Worm (Caenorhabditis elegans) whole organism, L2 larva: ENCODE data around the gene nhr-10.
A peak's percentile ranks its signal among the peaks of the same experiment; 100 is the strongest.

Experiments
- F13H6.1 ChIP-seq: sonication (generic microtip); optimal IDR thresholded peaks from 2 replicates; lab custom pipeline; 2016; ENCODE audit warnings: missing genetic modification characterization, missing compliant biosample characterization
- R02D3.7 ChIP-seq: fragments of 150-350 bp; optimal IDR thresholded peaks from 2 replicates; lab custom pipeline; 2014; ENCODE audit warnings: missing biosample characterization, missing genetic modification characterization
- Y55F3AM.14 ChIP-seq: fragments of 200-800 bp; sonication (Bioruptor generic); optimal IDR thresholded peaks from 2 replicates; lab custom pipeline; 2018; ENCODE audit warnings: mild to moderate bottlenecking, missing genetic modification characterization, missing compliant biosample characterization
- ZK546.5 ChIP-seq: sonication (generic microtip); optimal IDR thresholded peaks from 2 replicates; lab custom pipeline; 2017; ENCODE audit warnings: missing biosample characterization, missing genetic modification characterization
- alr-1 ChIP-seq: fragments of 150-350 bp; optimal IDR thresholded peaks from 2 replicates; lab custom pipeline; 2014; ENCODE audit warnings: missing biosample characterization, missing genetic modification characterization
- blmp-1 ChIP-seq: sonication (generic microtip); optimal IDR thresholded peaks from 2 replicates; lab custom pipeline; 2017; ENCODE audit warnings: missing genetic modification characterization, mild to moderate bottlenecking, missing compliant biosample characterization, antibody characterized with exemption, moderate library complexity; ENCODE audit not compliant: insufficient read depth
- ceh-82 ChIP-seq: fragments of 150-350 bp; optimal IDR thresholded peaks from 2 replicates; lab custom pipeline; 2014; ENCODE audit warnings: missing biosample characterization, missing genetic modification characterization
- dmd-4 ChIP-seq: sonication (generic microtip); optimal IDR thresholded peaks from 2 replicates; lab custom pipeline; 2017; ENCODE audit warnings: missing biosample characterization, missing genetic modification characterization
- elt-3 ChIP-seq: sonication (generic microtip); optimal IDR thresholded peaks from 2 replicates; lab custom pipeline; 2017; ENCODE audit warnings: missing biosample characterization, missing genetic modification characterization
- fos-1 ChIP-seq: fragments of 150-350 bp; optimal IDR thresholded peaks from 2 replicates; lab custom pipeline; 2014; ENCODE audit warnings: missing biosample characterization, missing genetic modification characterization
- gmeb-1 ChIP-seq: fragments of 150-350 bp; optimal IDR thresholded peaks from 2 replicates; lab custom pipeline; 2014; ENCODE audit warnings: missing biosample characterization, missing genetic modification characterization
- lin-11 ChIP-seq: fragments of 150-350 bp; sonication (generic microtip); optimal IDR thresholded peaks from 2 replicates; lab custom pipeline; 2014; ENCODE audit warnings: missing biosample characterization, missing genetic modification characterization, inconsistent platforms, mixed read lengths
- lin-13 ChIP-seq: fragments of 150-350 bp; optimal IDR thresholded peaks from 2 replicates; lab custom pipeline; 2014; ENCODE audit warnings: missing biosample characterization, missing genetic modification reagents, missing genetic modification characterization
- lin-39 ChIP-seq: fragments of 150-350 bp; optimal IDR thresholded peaks from 2 replicates; lab custom pipeline; 2014; ENCODE audit warnings: missing biosample characterization, missing genetic modification reagents, missing genetic modification characterization
- lsy-2 ChIP-seq, 2 experiments: fragments of 150-350 bp in 1 of 2; sonication (generic microtip) in 1 of 2; optimal IDR thresholded peaks; 2 replicates each; lab custom pipeline; 2014 to 2017; ENCODE audit warnings: missing biosample characterization in 2 of 2, missing genetic modification characterization in 2 of 2
- mab-5 ChIP-seq: fragments of 150-350 bp; optimal IDR thresholded peaks from 2 replicates; lab custom pipeline; 2014; ENCODE audit warnings: missing biosample characterization, missing genetic modification characterization
- mbf-1 ChIP-seq: sonication (generic microtip); optimal IDR thresholded peaks from 2 replicates; lab custom pipeline; 2017; ENCODE audit warnings: missing biosample characterization, missing genetic modification characterization
- mdl-1 ChIP-seq, 2 experiments: fragments of 150-350 bp in 1 of 2; sonication (generic microtip) in 1 of 2; optimal IDR thresholded peaks; 2 replicates each; lab custom pipeline; 2017; ENCODE audit warnings: missing biosample characterization in 2 of 2, missing genetic modification characterization in 2 of 2
- nhr-10 ChIP-seq: sonication (generic microtip); optimal IDR thresholded peaks from 2 replicates; lab custom pipeline; 2017; ENCODE audit warnings: missing biosample characterization, missing genetic modification characterization
- nhr-12 ChIP-seq: fragments of 150-350 bp; optimal IDR thresholded peaks from 2 replicates; lab custom pipeline; 2014; ENCODE audit warnings: missing biosample characterization, missing genetic modification characterization
- nhr-129 ChIP-seq: fragments of 150-350 bp; optimal IDR thresholded peaks from 2 replicates; lab custom pipeline; 2014; ENCODE audit warnings: missing biosample characterization, missing genetic modification characterization
- nhr-21 ChIP-seq: fragments of 150-350 bp; optimal IDR thresholded peaks from 2 replicates; lab custom pipeline; 2014; ENCODE audit warnings: missing biosample characterization, missing genetic modification characterization
- nhr-23 ChIP-seq: fragments of 150-350 bp; optimal IDR thresholded peaks from 2 replicates; lab custom pipeline; 2014; ENCODE audit warnings: missing biosample characterization, missing genetic modification reagents, missing genetic modification characterization
- nhr-237 ChIP-seq: fragments of 150-350 bp; optimal IDR thresholded peaks from 2 replicates; lab custom pipeline; 2014; ENCODE audit warnings: missing biosample characterization, missing genetic modification characterization
- nhr-25 ChIP-seq: fragments of 150-350 bp; sonication (generic microtip); optimal IDR thresholded peaks from 3 replicates; lab custom pipeline; 2014; ENCODE audit warnings: missing biosample characterization, missing genetic modification characterization
- nhr-6 ChIP-seq: fragments of 150-350 bp; optimal IDR thresholded peaks from 2 replicates; lab custom pipeline; 2014; ENCODE audit warnings: missing biosample characterization, missing genetic modification characterization
- sem-4 ChIP-seq: fragments of 150-350 bp; optimal IDR thresholded peaks from 2 replicates; lab custom pipeline; 2014; ENCODE audit warnings: missing biosample characterization, missing genetic modification reagents, missing genetic modification characterization
- sma-3 ChIP-seq: sonication (generic microtip); optimal IDR thresholded peaks from 2 replicates; lab custom pipeline; 2016; ENCODE audit warnings: missing genetic modification reagents, missing genetic modification characterization, missing compliant biosample characterization
- sma-9 ChIP-seq, 2 experiments: fragments of 150-350 bp in 1 of 2; sonication (generic microtip) in 1 of 2; optimal IDR thresholded peaks; 2 replicates each; lab custom pipeline; 2014 to 2016; ENCODE audit warnings: missing genetic modification characterization in 2 of 2, mild to moderate bottlenecking in 1 of 2, missing biosample characterization in 1 of 2, missing compliant biosample characterization in 1 of 2, missing genetic modification reagents in 1 of 2, moderate library complexity in 1 of 2
- snpc-4 ChIP-seq: fragments of 150-350 bp; optimal IDR thresholded peaks from 2 replicates; lab custom pipeline; 2014; ENCODE audit warnings: missing biosample characterization, missing genetic modification characterization
- unc-39 ChIP-seq: fragments of 150-350 bp; optimal IDR thresholded peaks from 2 replicates; lab custom pipeline; 2014; ENCODE audit warnings: missing biosample characterization, missing genetic modification characterization
- ztf-11 ChIP-seq: sonication (generic microtip); optimal IDR thresholded peaks from 2 replicates; lab custom pipeline; 2017; ENCODE audit warnings: missing biosample characterization, missing genetic modification characterization
- ztf-4 ChIP-seq: fragments of 150-350 bp; optimal IDR thresholded peaks from 2 replicates; lab custom pipeline; 2014; ENCODE audit warnings: missing biosample characterization, missing genetic modification characterization

The nhr-10 gene

ce11 chrIII:7083106-7083505 lies 32.1 kb downstream of the nhr-10 start:
- no peak for TF ChIP-seq sem-4 (tag; lab: Kevin White, UChicago)
- no peak for TF ChIP-seq blmp-1 (tag; lab: Kevin White, UChicago)
- TF ChIP-seq ceh-82 (tag; lab: Kevin White, UChicago) = no peak
- TF ChIP-seq nhr-237 (tag; lab: Kevin White, UChicago) = no peak
- no peak for TF ChIP-seq lsy-2 (tag; optimal IDR thresholded peaks at IDR 0.05; lab: Kevin White, UChicago)
- TF ChIP-seq nhr-129 (tag; lab: Kevin White, UChicago) = no peak
- TF ChIP-seq snpc-4 = no peak
- no peak for TF ChIP-seq lin-39 (tag; lab: Kevin White, UChicago)

- TF ChIP-seq fos-1 (tag; lab: Kevin White, UChicago) = peak; percentile 76
- TF ChIP-seq sma-9 (GFP tag; optimal IDR thresholded peaks at IDR 0.05; lab: Kevin White, UChicago) = no peak
- no peak for TF ChIP-seq sma-9 (tag; optimal IDR thresholded peaks at IDR 0.05; lab: Kevin White, UChicago)
These were observed 33.8 kb downstream of the nhr-10 start for ce11 chrIII:7081488-7081887.

DNA sequence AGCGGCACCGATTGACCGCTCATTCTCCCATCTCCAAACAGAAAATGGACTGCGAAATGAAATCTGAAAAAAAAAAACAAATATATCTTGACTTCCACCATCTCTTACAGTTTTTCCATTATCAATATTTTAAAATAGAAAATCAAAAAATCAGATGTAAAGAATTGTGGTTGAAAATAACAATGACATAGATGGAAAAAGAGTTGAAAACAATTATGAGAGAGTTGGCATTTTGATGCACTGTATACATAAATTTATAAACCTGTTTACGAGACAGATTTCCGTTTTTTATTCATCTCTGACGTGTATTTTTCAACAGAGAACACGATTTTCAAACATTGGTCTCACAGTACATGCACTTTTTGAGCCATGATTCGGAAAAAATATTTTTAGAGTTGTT lies 34.5 kb downstream of the nhr-10 start, which contains the start of gene ZK418.7:
Gene ZK418.7 (minus strand): TSS at position 101 of the 400 bp plus-strand sequence.
- TF ChIP-seq snpc-4 (no peak), alr-1 (tag; lab: Kevin White, UChicago) (no peak), gmeb-1 (tag; lab: Kevin White, UChicago) (no peak), lsy-2 (tag; optimal IDR thresholded peaks at IDR 0.05; lab: Kevin White, UChicago) (no peak), nhr-23 (tag; lab: Kevin White, UChicago) (no peak), ceh-82 (tag; lab: Kevin White, UChicago) (no peak), ztf-11 (no peak), R02D3.7 (no peak), lin-11 (tag; lab: Kevin White, UChicago) (no peak), mab-5 (tag; lab: Kevin White, UChicago) (no peak), dmd-4 (tag; lab: Kevin White, UChicago) (no peak), nhr-129 (tag; lab: Kevin White, UChicago) (no peak), nhr-21 (tag; lab: Kevin White, UChicago) (no peak), F13H6.1 (no peak), elt-3 (tag; lab: Kevin White, UChicago) (no peak), sem-4 (tag; lab: Kevin White, UChicago) (no peak), sma-9 (GFP tag; optimal IDR thresholded peaks at IDR 0.05; lab: Kevin White, UChicago) (no peak), sma-9 (tag; optimal IDR thresholded peaks at IDR 0.05; lab: Kevin White, UChicago) (no peak), nhr-25 (tag; lab: Kevin White, UChicago) (no peak), mbf-1 (tag; lab: Kevin White, UChicago) (no peak)

ce11 chrIII:7078737-7079136 lies 36.5 kb downstream of the nhr-10 start, which contains the start of gene ZK418.6:
ZK418.6 (minus strand) TSS chrIII:7078837.
- TF ChIP-seq nhr-6 (no peak), mdl-1 (tag; optimal IDR thresholded peaks at IDR 0.05; lab: Kevin White, UChicago) (no peak), unc-39 (tag; lab: Kevin White, UChicago) (no peak), ZK546.5 (tag; lab: Kevin White, UChicago) (no peak), lin-39 (tag; lab: Kevin White, UChicago) (no peak), lin-13 (GFP tag; lab: Kevin White, UChicago) (no peak), sma-3 (GFP tag; lab: Kevin White, UChicago) (no peak), dmd-4 (tag; lab: Kevin White, UChicago) (no peak), Y55F3AM.14 (no peak), nhr-25 (tag; lab: Kevin White, UChicago) (no peak), blmp-1 (tag; lab: Kevin White, UChicago) (no peak)

DNA sequence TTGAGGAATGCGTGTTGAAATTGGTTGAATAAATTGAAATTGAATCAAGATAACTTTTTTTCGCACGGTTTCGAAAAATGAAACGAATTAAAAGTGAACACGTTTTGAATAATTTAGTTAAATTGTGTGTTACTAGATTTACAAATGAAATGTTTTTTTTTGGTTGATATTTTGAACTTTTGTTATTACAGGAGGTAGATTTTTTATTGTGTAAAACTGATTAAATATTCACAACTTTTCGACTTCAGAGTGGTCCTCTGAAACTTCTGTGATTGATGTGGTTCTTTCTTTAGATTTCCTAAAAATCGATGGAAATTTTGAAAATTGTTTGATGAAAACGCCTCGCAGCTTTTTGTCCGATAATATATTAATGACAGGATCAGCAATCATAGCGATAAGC lies 38.9 kb downstream of the nhr-10 start, which contains the start of gene ZK418.13:
Gene ZK418.13 (minus strand): TSS at position 101 of the 400 bp plus-strand sequence.
- TF ChIP-seq nhr-21 (tag; lab: Kevin White, UChicago) (no peak), blmp-1 (tag; lab: Kevin White, UChicago) (no peak), snpc-4 (no peak), elt-3 (tag; lab: Kevin White, UChicago) (no peak), ztf-4 (tag; lab: Kevin White, UChicago) (no peak), nhr-12 (tag; lab: Kevin White, UChicago) (no peak), nhr-10 (tag; lab: Kevin White, UChicago) (no peak), alr-1 (tag; lab: Kevin White, UChicago) (no peak)
